Worm (Caenorhabditis elegans): ENCODE data around the gene M03F4.4.

Gene M03F4.4

ce11 chrX:4959440-4959839, 2.2 kb upstream of the M03F4.4 start:
- peak; percentile 1 for TF ChIP-seq hlh-1 (tag; optimal IDR thresholded peaks at IDR 0.05)
- TF ChIP-seq bed-3 (GFP tag; optimal IDR thresholded peaks at IDR 0.05), result no peak
- no peak for TF ChIP-seq M03D4.4 (tag; optimal IDR thresholded peaks at IDR 0.05)
- TF ChIP-seq ces-1 (GFP tag; optimal IDR thresholded peaks at IDR 0.05), result peak; percentile 3

- TF ChIP-seq ces-1 (GFP tag; optimal IDR thresholded peaks at IDR 0.05) (no peak), flh-1 (GFP tag; optimal IDR thresholded peaks at IDR 0.05) (no peak), mab-5 (tag; optimal IDR thresholded peaks at IDR 0.05) (no peak), lin-32 (GFP tag; optimal IDR thresholded peaks at IDR 0.05) (no peak), nhr-2 (tag; optimal IDR thresholded peaks at IDR 0.05) (no peak)
Observed at ce11 chrX:4958986-4959385, 1.8 kb upstream of the M03F4.4 start.

ce11 chrX:4947749-4948148, 9.5 kb downstream of the M03F4.4 start, which contains the start of gene tyra-3:
TSS of gene tyra-3 (plus strand) at chrX:4948049.
- no peak for TF ChIP-seq unc-120 (tag; optimal IDR thresholded peaks at IDR 0.05; ENCODE audit: poor library complexity, severe bottlenecking)
- TF ChIP-seq lsy-2 (tag; optimal IDR thresholded peaks at IDR 0.05), result no peak
- no peak for TF ChIP-seq ceh-43 (GFP tag; optimal IDR thresholded peaks at IDR 0.05)

- TF ChIP-seq nhr-76 (tag; optimal IDR thresholded peaks at IDR 0.05), result no peak
- no peak for TF ChIP-seq sptf-1 (tag; optimal IDR thresholded peaks at IDR 0.05)
- TF ChIP-seq nhr-28 (tag; optimal IDR thresholded peaks at IDR 0.05), result no peak
- TF ChIP-seq elt-1 (tag; optimal IDR thresholded peaks at IDR 0.05; ENCODE audit: borderline replicate concordance, insufficient read depth), result no peak
- TF ChIP-seq M03D4.4 (tag; optimal IDR thresholded peaks at IDR 0.05), result no peak
- no peak for TF ChIP-seq blmp-1 (tag; optimal IDR thresholded peaks at IDR 0.05)
- no peak for TF ChIP-seq nhr-237 (tag; optimal IDR thresholded peaks at IDR 0.05)
- no peak for TF ChIP-seq ces-1 (GFP tag; optimal IDR thresholded peaks at IDR 0.05)
- TF ChIP-seq snpc-4 (tag; optimal IDR thresholded peaks at IDR 0.05), result no peak
- no peak for TF ChIP-seq ztf-11 (tag; optimal IDR thresholded peaks at IDR 0.05)
Observed at ce11 chrX:4938990-4939389, 18.2 kb downstream of the M03F4.4 start.

ce11 chrX:4932964-4933363, 24.3 kb downstream of the M03F4.4 start:
- no peak for TF ChIP-seq ceh-83 (GFP tag; optimal IDR thresholded peaks at IDR 0.05)
- TF ChIP-seq ces-1 (GFP tag; optimal IDR thresholded peaks at IDR 0.05), result peak; percentile 56
- no peak for TF ChIP-seq unc-39 (tag; optimal IDR thresholded peaks at IDR 0.05)
- TF ChIP-seq cnd-1 (tag; optimal IDR thresholded peaks at IDR 0.05), result no peak
- no peak for TF ChIP-seq lsy-2 (tag; optimal IDR thresholded peaks at IDR 0.05)

- no peak for TF ChIP-seq nhr-28 (tag; optimal IDR thresholded peaks at IDR 0.05)
- TF ChIP-seq M03D4.4 (tag; optimal IDR thresholded peaks at IDR 0.05), result no peak
- TF ChIP-seq ces-1 (GFP tag; optimal IDR thresholded peaks at IDR 0.05), result peak; percentile 78
- no peak for TF ChIP-seq ceh-39 (tag; optimal IDR thresholded peaks at IDR 0.05)
- no peak for TF ChIP-seq hlh-1 (tag; optimal IDR thresholded peaks at IDR 0.05)
- TF ChIP-seq cnd-1 (tag; optimal IDR thresholded peaks at IDR 0.05), result no peak
Observed at ce11 chrX:4932023-4932422, 25.2 kb downstream of the M03F4.4 start.

ce11 chrX:4929657-4930056, 27.6 kb downstream of the M03F4.4 start, which contains the start of gene mct-4:
TSS of gene mct-4 (minus strand) at chrX:4929757.
- TF ChIP-seq ham-2 (GFP tag; optimal IDR thresholded peaks at IDR 0.05), result no peak
- TF ChIP-seq blmp-1 (tag; optimal IDR thresholded peaks at IDR 0.05), result no peak
- no peak for TF ChIP-seq mab-5 (tag; optimal IDR thresholded peaks at IDR 0.05)
- TF ChIP-seq elt-3 (tag; optimal IDR thresholded peaks at IDR 0.05), result no peak
- no peak for TF ChIP-seq sem-2 (GFP tag; optimal IDR thresholded peaks at IDR 0.05)
- TF ChIP-seq lsy-2 (tag; optimal IDR thresholded peaks at IDR 0.05), result no peak
- no peak for TF ChIP-seq unc-62 (GFP tag; optimal IDR thresholded peaks at IDR 0.05)
- TF ChIP-seq nhr-2 (tag; optimal IDR thresholded peaks at IDR 0.05), result no peak
- TF ChIP-seq snpc-4 (tag; optimal IDR thresholded peaks at IDR 0.05), result no peak

- TF ChIP-seq lin-32 (GFP tag; optimal IDR thresholded peaks at IDR 0.05), result no peak
- TF ChIP-seq pha-4 (tag; optimal IDR thresholded peaks at IDR 0.05), result no peak
- TF ChIP-seq unc-62 (GFP tag; optimal IDR thresholded peaks at IDR 0.05), result no peak
Observed at ce11 chrX:4928118-4928517, 29.1 kb downstream of the M03F4.4 start.

Measured in whole organism, mixed stage, embryonic.